Worm (Caenorhabditis elegans) whole organism, L4 larva: ENCODE results near the gene nfi-1.

Experiments
- D1046.2 ChIP-seq: fragments of 200-800 bp; sonication (Bioruptor generic); IDR thresholded peaks from 2 replicates; pipeline ENCODE4 v1.3.6; 2022; ENCODE audit warnings: missing genetic modification characterization, missing compliant biosample characterization
- F44E2.7 ChIP-seq: fragments of 200-800 bp; sonication (Bioruptor generic); IDR thresholded peaks from 2 replicates; pipeline ENCODE4 v2.1.2; 2022; ENCODE audit warnings: missing genetic modification characterization, missing compliant biosample characterization
- F49E8.2 ChIP-seq: sonication (generic microtip); optimal IDR thresholded peaks from 2 replicates; lab custom pipeline; 2016; ENCODE audit warnings: missing compliant biosample characterization, mild to moderate bottlenecking, missing genetic modification characterization, borderline replicate concordance
- R02D3.7 ChIP-seq: fragments of 150-350 bp; sonication (generic microtip); optimal IDR thresholded peaks from 3 replicates; lab custom pipeline; 2014; ENCODE audit warnings: missing biosample characterization, missing genetic modification characterization
- T26A8.4 ChIP-seq: fragments of 200-800 bp; sonication (Bioruptor generic); IDR thresholded peaks from 2 replicates; pipeline ENCODE4 v1.3.6; 2022; ENCODE audit warnings: missing genetic modification characterization, missing compliant biosample characterization
- ZK337.2 ChIP-seq: fragments of 200-800 bp; sonication (Bioruptor generic); IDR thresholded peaks from 2 replicates; pipeline ENCODE4 v1.3.6; 2022; ENCODE audit warnings: missing genetic modification reagents, missing genetic modification characterization, missing compliant biosample characterization
- ceh-32 ChIP-seq: sonication (generic microtip); optimal IDR thresholded peaks from 2 replicates; lab custom pipeline; 2016; ENCODE audit warnings: mild to moderate bottlenecking, missing genetic modification characterization, missing compliant biosample characterization; ENCODE audit not compliant: poor library complexity
- ceh-44 ChIP-seq: fragments of 200-800 bp; sonication (Bioruptor generic); IDR thresholded peaks from 2 replicates; pipeline ENCODE4 v1.3.6; 2022; ENCODE audit warnings: missing genetic modification reagents, missing genetic modification characterization, missing compliant biosample characterization
- ceh-62 ChIP-seq: sonication (generic microtip); optimal IDR thresholded peaks from 2 replicates; lab custom pipeline; 2017; ENCODE audit warnings: missing biosample characterization, missing genetic modification characterization
- daf-8 ChIP-seq: fragments of 200-800 bp; sonication (Bioruptor generic); IDR thresholded peaks from 2 replicates; pipeline ENCODE4 v1.3.6; 2022; ENCODE audit warnings: missing genetic modification characterization, missing compliant biosample characterization
- dmd-6 ChIP-seq: fragments of 200-800 bp; sonication (Bioruptor generic); IDR thresholded peaks from 2 replicates; pipeline ENCODE4 v1.3.6; 2022; ENCODE audit warnings: missing genetic modification reagents, missing genetic modification characterization, missing compliant biosample characterization
- dmd-8 ChIP-seq: fragments of 200-800 bp; sonication (Bioruptor generic); IDR thresholded peaks from 2 replicates; pipeline ENCODE4 v1.3.6; 2022; ENCODE audit warnings: missing genetic modification characterization, missing compliant biosample characterization
- dmd-9 ChIP-seq: fragments of 200-800 bp; sonication (Bioruptor generic); IDR thresholded peaks from 2 replicates; pipeline ENCODE4 v1.3.6; 2022; ENCODE audit warnings: missing genetic modification reagents, missing genetic modification characterization, missing compliant biosample characterization
- duxl-1 ChIP-seq: sonication (generic microtip); optimal IDR thresholded peaks from 2 replicates; lab custom pipeline; 2016; ENCODE audit warnings: mild to moderate bottlenecking, missing genetic modification characterization, moderate library complexity, missing compliant biosample characterization; ENCODE audit not compliant: poor library complexity
- dve-1 ChIP-seq: sonication (generic microtip); optimal IDR thresholded peaks from 2 replicates; lab custom pipeline; 2017; ENCODE audit warnings: antibody characterized with exemption, mild to moderate bottlenecking, missing genetic modification characterization, missing compliant biosample characterization; ENCODE audit not compliant: insufficient read depth
- egl-27 ChIP-seq: sonication (generic microtip); optimal IDR thresholded peaks from 3 replicates; lab custom pipeline; 2017; ENCODE audit warnings: missing biosample characterization, missing genetic modification reagents, missing genetic modification characterization
- egl-43 ChIP-seq: fragments of 200-800 bp; sonication (Bioruptor generic); IDR thresholded peaks from 2 replicates; pipeline ENCODE4 v1.3.6; 2022; ENCODE audit warnings: missing genetic modification reagents, missing genetic modification characterization, missing compliant biosample characterization
- hlh-30 ChIP-seq: sonication (generic microtip); optimal IDR thresholded peaks from 2 replicates; lab custom pipeline; 2017; ENCODE audit warnings: antibody characterized with exemption, mild to moderate bottlenecking, missing genetic modification characterization, missing compliant biosample characterization; ENCODE audit not compliant: insufficient read depth
- hmg-1.1 ChIP-seq: fragments of 200-800 bp; sonication (Bioruptor generic); IDR thresholded peaks from 2 replicates; pipeline ENCODE4 v1.3.6; 2022; ENCODE audit warnings: missing genetic modification reagents, missing genetic modification characterization, missing compliant biosample characterization
- lin-1 ChIP-seq: fragments of 200-800 bp; sonication (Bioruptor generic); IDR thresholded peaks from 2 replicates; pipeline ENCODE4 v1.3.6; 2022; ENCODE audit warnings: missing genetic modification reagents, missing genetic modification characterization, missing compliant biosample characterization
- lir-3 ChIP-seq: sonication (generic microtip); optimal IDR thresholded peaks from 2 replicates; lab custom pipeline; 2016; ENCODE audit warnings: mild to moderate bottlenecking, missing genetic modification characterization, missing compliant biosample characterization
- lsy-2 ChIP-seq, 2 experiments: fragments of 150-350 bp in 1 of 2; sonication (generic microtip) in 1 of 2; optimal IDR thresholded peaks; 2 replicates each; lab custom pipeline; 2014 to 2017; ENCODE audit warnings: missing biosample characterization in 2 of 2, missing genetic modification characterization in 2 of 2
- madf-9 ChIP-seq: fragments of 200-800 bp; sonication (Bioruptor generic); conservative IDR thresholded peaks from 2 replicates; pipeline ENCODE4 v1.3.6; 2022; ENCODE audit warnings: missing genetic modification reagents, missing genetic modification characterization, missing compliant biosample characterization
- mep-1 ChIP-seq: fragments of 150-350 bp; sonication (generic microtip); optimal IDR thresholded peaks from 3 replicates; lab custom pipeline; 2014; ENCODE audit warnings: missing biosample characterization, missing genetic modification characterization
- mes-2 ChIP-seq: sonication (generic microtip); optimal IDR thresholded peaks from 2 replicates; lab custom pipeline; 2016; ENCODE audit warnings: missing genotype, mild to moderate bottlenecking, missing genetic modification characterization, missing compliant biosample characterization; ENCODE audit not compliant: poor library complexity, severe bottlenecking
- nhr-10 ChIP-seq: fragments of 150-350 bp; optimal IDR thresholded peaks from 2 replicates; lab custom pipeline; 2014; ENCODE audit warnings: missing biosample characterization, missing genetic modification characterization
- nhr-11 ChIP-seq: fragments of 150-350 bp; optimal IDR thresholded peaks from 2 replicates; lab custom pipeline; 2014; ENCODE audit warnings: missing biosample characterization, missing genetic modification characterization
- nhr-28 ChIP-seq: fragments of 150-350 bp; optimal IDR thresholded peaks from 2 replicates; lab custom pipeline; 2014; ENCODE audit warnings: missing biosample characterization, missing genetic modification characterization
- saeg-2 ChIP-seq: fragments of 200-800 bp; sonication (Bioruptor generic); IDR thresholded peaks from 2 replicates; pipeline ENCODE4 v1.3.6; 2022; ENCODE audit warnings: missing genetic modification reagents, missing genetic modification characterization, missing compliant biosample characterization
- skn-1 ChIP-seq: fragments of 150-350 bp; optimal IDR thresholded peaks from 2 replicates; lab custom pipeline; 2014; ENCODE audit warnings: missing biosample characterization, missing genetic modification characterization
- snpc-1.2 ChIP-seq: fragments of 200-800 bp; sonication (Bioruptor generic); IDR thresholded peaks from 2 replicates; pipeline ENCODE4 v1.3.6; 2022; ENCODE audit warnings: missing genetic modification reagents, missing genetic modification characterization, missing compliant biosample characterization
- tra-1 ChIP-seq: fragments of 200-800 bp; sonication (Bioruptor generic); IDR thresholded peaks from 2 replicates; pipeline ENCODE4 v1.3.6; 2022; ENCODE audit warnings: missing genetic modification reagents, missing genetic modification characterization, missing compliant biosample characterization
- unc-130 ChIP-seq: sonication (generic microtip); optimal IDR thresholded peaks from 2 replicates; lab custom pipeline; 2016; ENCODE audit warnings: missing genetic modification reagents, missing genetic modification characterization, missing compliant biosample characterization
- unc-62 ChIP-seq, 3 experiments: fragments of 150-350 bp in 1 of 3; sonication (generic microtip); optimal IDR thresholded peaks in 2 of 3; peaks in 1 of 3; 1 replicate in 1 of 3; 2 replicates in 2 of 3; lab custom pipeline; 2014 to 2017; ENCODE audit warnings: missing biosample characterization in 3 of 3, missing genetic modification characterization in 3 of 3, missing genetic modification reagents in 3 of 3, missing genotype in 1 of 3
- vab-7 ChIP-seq: fragments of 200-800 bp; sonication (Bioruptor generic); IDR thresholded peaks from 2 replicates; pipeline ENCODE4 v1.3.6; 2022; ENCODE audit warnings: missing genetic modification reagents, missing genetic modification characterization, missing compliant biosample characterization
- zfp-2 ChIP-seq: sonication (generic microtip); optimal IDR thresholded peaks from 2 replicates; lab custom pipeline; 2016; ENCODE audit warnings: mild to moderate bottlenecking, missing genetic modification characterization, missing compliant biosample characterization
- ztf-11 ChIP-seq: fragments of 150-350 bp; optimal IDR thresholded peaks from 2 replicates; lab custom pipeline; 2014; ENCODE audit warnings: missing biosample characterization, missing genetic modification characterization
- ztf-7 ChIP-seq: fragments of 150-350 bp; optimal IDR thresholded peaks from 2 replicates; lab custom pipeline; 2014; ENCODE audit warnings: missing biosample characterization, missing genetic modification characterization

Gene nfi-1

ce11 chrII:7496070-7496469 is 41.9 kb upstream of the nfi-1 start, which contains the start of gene spi-1:
TSS of gene spi-1 (plus strand) at chrII:7496247.
- no peak for TF ChIP-seq mes-2 (tag; lab: Kevin White, UChicago)
- TF ChIP-seq dmd-9 (GFP tag; lab: Robert Waterston, UW), result no peak
- TF ChIP-seq ZK337.2 (GFP tag; lab: Robert Waterston, UW), result no peak
- no peak for TF ChIP-seq lsy-2 (tag; optimal IDR thresholded peaks at IDR 0.05; lab: Kevin White, UChicago)
- TF ChIP-seq zfp-2 (tag; lab: Kevin White, UChicago), result no peak
- no peak for TF ChIP-seq D1046.2 (GFP tag; lab: Robert Waterston, UW)
- TF ChIP-seq hlh-30 (tag; lab: Kevin White, UChicago), result peak; percentile 42
- no peak for TF ChIP-seq ceh-44
- no peak for TF ChIP-seq egl-43 (GFP tag; lab: Robert Waterston, UW)
- TF ChIP-seq saeg-2 (GFP tag; lab: Robert Waterston, UW), result no peak
- TF ChIP-seq egl-27 (tag; lab: Kevin White, UChicago), result no peak
- no peak for TF ChIP-seq F44E2.7 (GFP tag; lab: Robert Waterston, UW)
- TF ChIP-seq unc-62 (GFP tag; optimal IDR thresholded peaks at IDR 0.05 in 1 of 2; lab: Kevin White, UChicago), result peak in 1 of 2 experiments; percentile 85
- no peak for TF ChIP-seq unc-62 (tag; optimal IDR thresholded peaks at IDR 0.05; lab: Kevin White, UChicago)
- TF ChIP-seq snpc-1.2 (GFP tag; lab: Robert Waterston, UW), result no peak

- no peak for TF ChIP-seq egl-27 (tag; lab: Kevin White, UChicago)
- no peak for TF ChIP-seq dmd-8
- TF ChIP-seq skn-1 (tag; lab: Kevin White, UChicago), result no peak
- no peak for TF ChIP-seq ceh-32
- no peak for TF ChIP-seq hmg-1.1
These were observed 38.6 kb upstream of the nfi-1 start, which contains the start of gene srab-14 for ce11 chrII:7499390-7499789. TSS of gene srab-14 (minus strand) at chrII:7499490.

ce11 chrII:7505005-7505404 is 33.0 kb upstream of the nfi-1 start, which contains the start of gene C28F5.1:
TSS of gene C28F5.1 (plus strand) at chrII:7505305.
- TF ChIP-seq nhr-11 (tag; lab: Kevin White, UChicago) (no peak), dmd-6 (GFP tag; lab: Robert Waterston, UW) (no peak), ztf-7 (no peak), F44E2.7 (GFP tag; lab: Robert Waterston, UW) (no peak), dve-1 (tag; lab: Kevin White, UChicago) (no peak), mep-1 (tag; lab: Kevin White, UChicago) (no peak), ceh-62 (tag; lab: Kevin White, UChicago) (no peak), R02D3.7 (tag; lab: Kevin White, UChicago) (no peak), ztf-11 (tag; lab: Kevin White, UChicago) (no peak), T26A8.4 (no peak), nhr-10 (tag; lab: Kevin White, UChicago) (no peak), nhr-28 (no peak), duxl-1 (tag; lab: Kevin White, UChicago) (no peak), dmd-8 (no peak), madf-9 (no peak), lir-3 (tag; lab: Kevin White, UChicago) (no peak), tra-1 (no peak), vab-7 (GFP tag; lab: Robert Waterston, UW) (no peak)
- TF ChIP-seq, all 104 proteins: peak for 0

- TF ChIP-seq unc-130 (GFP tag; lab: Kevin White, UChicago), result no peak
- TF ChIP-seq lin-1, result no peak
- TF ChIP-seq mep-1 (tag; lab: Kevin White, UChicago), result no peak
- no peak for TF ChIP-seq daf-8 (GFP tag; lab: Robert Waterston, UW)
- no peak for TF ChIP-seq F49E8.2 (tag; lab: Kevin White, UChicago)
These were observed 18.8 kb upstream of the nfi-1 start, which contains the start of gene glb-9 for ce11 chrII:7519221-7519620. TSS of gene glb-9 (minus strand) at chrII:7519321.
